Fruit fly (Drosophila melanogaster) whole organism, wandering third instar larva: ENCODE results near the gene Dcr-1.

Experiments used
- Abd-B ChIP-seq: fragments of >200 bp; optimal IDR thresholded peaks from 2 replicates; lab custom pipeline; 2017; ENCODE audit warnings: missing biosample characterization, missing genetic modification characterization
- CG32264 ChIP-seq: fragments of 200-800 bp; sonication (Bioruptor generic); optimal IDR thresholded peaks from 2 replicates; lab custom pipeline; 2016; ENCODE audit warnings: missing biosample characterization, missing genetic modification characterization
- CG9705 ChIP-seq: fragments of 200-800 bp; sonication (Bioruptor generic); optimal IDR thresholded peaks from 2 replicates; lab custom pipeline; 2018; ENCODE audit warnings: missing biosample characterization, mild to moderate bottlenecking, missing genetic modification characterization
- CrebA ChIP-seq: fragments of 200-800 bp; sonication (Bioruptor generic); optimal IDR thresholded peaks from 2 replicates; lab custom pipeline; 2016; ENCODE audit warnings: missing biosample characterization, mild to moderate bottlenecking, missing genetic modification characterization, borderline replicate concordance
- Dfd ChIP-seq: fragments of >200 bp; optimal IDR thresholded peaks from 2 replicates; lab custom pipeline; 2017; ENCODE audit warnings: missing biosample characterization, missing genetic modification characterization
- Dif ChIP-seq: fragments of 200-275, 200-300 bp; sonication (Bioruptor generic); optimal IDR thresholded peaks from 2 replicates; lab custom pipeline; 2018; ENCODE audit warnings: missing biosample characterization, missing genetic modification characterization; ENCODE audit not compliant: partially characterized antibody
- GATAd ChIP-seq: sonication (Bioruptor generic); optimal IDR thresholded peaks from 2 replicates; lab custom pipeline; 2016; ENCODE audit warnings: missing biosample characterization, missing genetic modification characterization
- HLH106 ChIP-seq: fragments of 200-800 bp; optimal IDR thresholded peaks from 3 replicates; lab custom pipeline; 2019; ENCODE audit warnings: missing biosample characterization, mild to moderate bottlenecking, missing genetic modification characterization, moderate library complexity
- Hnf4 ChIP-seq: fragments of 200-800 bp; sonication (Bioruptor generic); optimal IDR thresholded peaks from 2 replicates; lab custom pipeline; 2016; ENCODE audit warnings: missing biosample characterization, mild to moderate bottlenecking, missing genetic modification characterization
- Hr78 ChIP-seq: fragments of >200 bp; optimal IDR thresholded peaks from 2 replicates; lab custom pipeline; 2017; ENCODE audit warnings: missing biosample characterization, missing genetic modification characterization
- Hr83 ChIP-seq: fragments of 200-300 bp; sonication (Bioruptor generic); optimal IDR thresholded peaks from 2 replicates; lab custom pipeline; 2016; ENCODE audit warnings: missing biosample characterization, mild to moderate bottlenecking, missing genetic modification characterization, moderate library complexity; ENCODE audit not compliant: poor library complexity, severe bottlenecking
- Jra ChIP-seq: sonication (Bioruptor generic); optimal IDR thresholded peaks from 2 replicates; lab custom pipeline; 2016; ENCODE audit warnings: missing biosample characterization, missing genetic modification characterization
- Mio ChIP-seq: sonication (Bioruptor generic); optimal IDR thresholded peaks from 2 replicates; lab custom pipeline; 2016; ENCODE audit warnings: missing biosample characterization, missing genetic modification characterization
- Myc ChIP-seq: fragments of >200 bp; optimal IDR thresholded peaks from 2 replicates; lab custom pipeline; 2017
- N ChIP-seq: fragments of >200 bp; optimal IDR thresholded peaks from 2 replicates; lab custom pipeline; 2018; ENCODE audit warnings: missing biosample characterization, missing external identifiers, missing genetic modification characterization
- OdsH ChIP-seq: fragments of 200-800 bp; sonication (Bioruptor generic); optimal IDR thresholded peaks from 2 replicates; lab custom pipeline; 2016; ENCODE audit warnings: missing biosample characterization, mild to moderate bottlenecking, missing genetic modification characterization
- Rel ChIP-seq, 2 experiments: fragments of 200-800 bp; sonication (Bioruptor generic) in 1 of 2; optimal IDR thresholded peaks; 2 replicates in 1 of 2; 3 replicates in 1 of 2; lab custom pipeline; 2016 to 2019; ENCODE audit warnings: mild to moderate bottlenecking in 2 of 2, missing biosample characterization in 2 of 2, missing genetic modification characterization in 2 of 2, moderate library complexity in 1 of 2
- Sp1 ChIP-seq: fragments of 200-800 bp; sonication (Bioruptor generic); optimal IDR thresholded peaks from 3 replicates; lab custom pipeline; 2019; ENCODE audit warnings: missing biosample characterization, mild to moderate bottlenecking, missing genetic modification characterization, moderate library complexity
- Vsx2 ChIP-seq: fragments of 200-300, 225-300 bp; sonication (Bioruptor generic); optimal IDR thresholded peaks from 2 replicates; lab custom pipeline; 2018; ENCODE audit warnings: missing biosample characterization, missing genetic modification characterization; ENCODE audit not compliant: partially characterized antibody
- br ChIP-seq: fragments of 200-800 bp; sonication (Bioruptor generic); optimal IDR thresholded peaks from 2 replicates; lab custom pipeline; 2016; ENCODE audit warnings: missing biosample characterization, missing genetic modification characterization
- brk ChIP-seq: fragments of 200-800 bp; sonication (Bioruptor generic); optimal IDR thresholded peaks from 2 replicates; lab custom pipeline; 2016; ENCODE audit warnings: missing biosample characterization, mild to moderate bottlenecking, missing genetic modification characterization
- dmrt93B ChIP-seq: fragments of 200-800 bp; sonication (Bioruptor generic); optimal IDR thresholded peaks from 2 replicates; lab custom pipeline; 2018; ENCODE audit warnings: missing biosample characterization, mild to moderate bottlenecking, missing genetic modification characterization
- dsf ChIP-seq: sonication (Bioruptor generic); optimal IDR thresholded peaks from 2 replicates; lab custom pipeline; 2016; ENCODE audit warnings: missing biosample characterization, missing genetic modification characterization, borderline replicate concordance
- ey ChIP-seq: fragments of 200-800 bp; sonication (Bioruptor generic); optimal IDR thresholded peaks from 2 replicates; lab custom pipeline; 2016; ENCODE audit warnings: missing biosample characterization, missing genetic modification characterization
- foxo ChIP-seq, 2 experiments: fragments of 200-800 bp; sonication (Bioruptor generic); optimal IDR thresholded peaks; 2 replicates in 1 of 2; 3 replicates in 1 of 2; lab custom pipeline; 2016 to 2017; ENCODE audit warnings: missing biosample characterization in 2 of 2, missing genetic modification characterization in 2 of 2
- fru ChIP-seq: fragments of 200-800 bp; sonication (Bioruptor generic); optimal IDR thresholded peaks from 3 replicates; lab custom pipeline; 2016; ENCODE audit warnings: missing biosample characterization, mild to moderate bottlenecking, missing genetic modification characterization
- h ChIP-seq: fragments of 200-800 bp; sonication (Bioruptor generic); optimal IDR thresholded peaks from 3 replicates; lab custom pipeline; 2016; ENCODE audit warnings: missing biosample characterization, mild to moderate bottlenecking, missing genetic modification characterization
- jim ChIP-seq: fragments of 175-275, 200-325 bp; sonication (Bioruptor generic); optimal IDR thresholded peaks from 2 replicates; lab custom pipeline; 2016; ENCODE audit warnings: missing biosample characterization, mild to moderate bottlenecking, missing genetic modification characterization
- lola ChIP-seq: fragments of >200 bp; optimal IDR thresholded peaks from 2 replicates; lab custom pipeline; 2017; ENCODE audit warnings: missing biosample characterization, missing genetic modification characterization
- pan ChIP-seq: fragments of >200 bp; optimal IDR thresholded peaks from 2 replicates; lab custom pipeline; 2017
- psq ChIP-seq: fragments of 200-800 bp; sonication (Bioruptor generic); optimal IDR thresholded peaks from 3 replicates; lab custom pipeline; 2017; ENCODE audit warnings: missing biosample characterization, mild to moderate bottlenecking, missing genetic modification characterization, moderate library complexity
- rgr ChIP-seq: fragments of 200-800 bp; sonication (Bioruptor generic); optimal IDR thresholded peaks from 3 replicates; lab custom pipeline; 2016; ENCODE audit warnings: missing biosample characterization, mild to moderate bottlenecking, missing genetic modification characterization
- sage ChIP-seq: fragments of 200-800 bp; sonication (Bioruptor generic); optimal IDR thresholded peaks from 2 replicates; lab custom pipeline; 2016; ENCODE audit warnings: missing biosample characterization, mild to moderate bottlenecking, missing genetic modification characterization
- sv ChIP-seq: fragments of 200-800 bp; sonication (Bioruptor generic); optimal IDR thresholded peaks from 3 replicates; lab custom pipeline; 2016; ENCODE audit warnings: missing biosample characterization, missing genetic modification characterization
- tai ChIP-seq: sonication (Bioruptor generic); optimal IDR thresholded peaks from 2 replicates; lab custom pipeline; 2016; ENCODE audit warnings: missing biosample characterization, missing genetic modification characterization
- woc ChIP-seq: sonication (Bioruptor generic); optimal IDR thresholded peaks from 2 replicates; lab custom pipeline; 2016; ENCODE audit warnings: missing biosample characterization, mild to moderate bottlenecking, missing genetic modification characterization

Gene Dcr-1

dm6 chr3R:22690311-22690710 is 50.6 kb downstream of the Dcr-1 start, which contains the start of the genes wfs1 and Nup133:
Gene wfs1 (minus strand): TSS chr3R:22690380.
Gene Nup133 (plus strand): TSS chr3R:22690607.
- TF ChIP-seq rgr (peak; percentile 76), CrebA (GFP tag; lab: Kevin White, UChicago) (no peak), fru (GFP tag; lab: Kevin White, UChicago) (no peak), h (GFP tag; lab: Kevin White, UChicago) (no peak), psq (peak; percentile 67), Dfd (GFP tag; lab: Kevin White, UChicago) (no peak), br (GFP tag; lab: Kevin White, UChicago) (no peak), Rel (GFP tag; optimal IDR thresholded peaks at IDR 0.05; lab: Kevin White, UChicago) (no peak), Rel (tag; optimal IDR thresholded peaks at IDR 0.05; lab: Kevin White, UChicago) (peak; percentile 53), Sp1 (GFP tag; lab: Kevin White, UChicago) (peak; percentile 79), HLH106 (tag; lab: Kevin White, UChicago) (peak; percentile 89), foxo (GFP tag; optimal IDR thresholded peaks at IDR 0.05; lab: Kevin White, UChicago) (peak in 1 of 2 experiments; percentile 76), sv (GFP tag; lab: Kevin White, UChicago) (peak; percentile 52), CG9705 (GFP tag; lab: Kevin White, UChicago) (peak; percentile 62), OdsH (GFP tag; lab: Kevin White, UChicago) (peak; percentile 63)

- TF ChIP-seq sage (no peak), CG9705 (GFP tag; lab: Kevin White, UChicago) (peak; percentile 26), dmrt93B (GFP tag; lab: Kevin White, UChicago) (no peak), Vsx2 (GFP tag; lab: Kevin White, UChicago) (no peak), lola (GFP tag; lab: Kevin White, UChicago) (no peak), CrebA (GFP tag; lab: Kevin White, UChicago) (no peak), OdsH (GFP tag; lab: Kevin White, UChicago) (peak; percentile 58), Mio (no peak), Sp1 (GFP tag; lab: Kevin White, UChicago) (peak; percentile 59), Rel (GFP tag; optimal IDR thresholded peaks at IDR 0.05; lab: Kevin White, UChicago) (no peak), Rel (tag; optimal IDR thresholded peaks at IDR 0.05; lab: Kevin White, UChicago) (peak; percentile 57), Dif (no peak), h (GFP tag; lab: Kevin White, UChicago) (peak; percentile 67), CG32264 (GFP tag; lab: Kevin White, UChicago) (no peak), br (GFP tag; lab: Kevin White, UChicago) (peak; percentile 60), brk (no peak), psq (peak; percentile 46), Abd-B (no peak), Hnf4 (no peak), rgr (peak; percentile 61), ey (GFP tag; lab: Kevin White, UChicago) (peak; percentile 3), Myc (no peak), Hr83 (GFP tag; lab: Kevin White, UChicago) (peak; percentile 52), woc (GFP tag; lab: Kevin White, UChicago) (peak; percentile 42), jim (GFP tag; lab: Kevin White, UChicago) (no peak), tai (no peak), fru (GFP tag; lab: Kevin White, UChicago) (peak; percentile 48), Hr78 (GFP tag; lab: Kevin White, UChicago) (no peak), sv (GFP tag; lab: Kevin White, UChicago) (peak; percentile 47), foxo (GFP tag; optimal IDR thresholded peaks at IDR 0.05; lab: Kevin White, UChicago) (peak in 1 of 2 experiments; percentile 55), Jra (GFP tag; lab: Kevin White, UChicago) (no peak), dsf (peak; percentile 34), N (GFP tag; lab: Kevin White, UChicago) (no peak), pan (lab: Kevin White, UChicago) (no peak), HLH106 (tag; lab: Kevin White, UChicago) (peak; percentile 64)
Measured at dm6 chr3R:22686336-22686874, 54.5 kb downstream of the Dcr-1 start, which contains the start of the genes Gclm and CG17625. Gene Gclm (minus strand): TSS chr3R:22686510. Gene CG17625 (plus strand): TSS chr3R:22686849.

- no peak for TF ChIP-seq h (GFP tag; lab: Kevin White, UChicago)
- no peak for TF ChIP-seq GATAd (GFP tag; lab: Kevin White, UChicago)
- TF ChIP-seq fru (GFP tag; lab: Kevin White, UChicago) = no peak
- no peak for TF ChIP-seq Hnf4
- TF ChIP-seq Jra (GFP tag; lab: Kevin White, UChicago) = no peak
- TF ChIP-seq CrebA (GFP tag; lab: Kevin White, UChicago) = no peak
- TF ChIP-seq Myc = no peak
- TF ChIP-seq Hr83 (GFP tag; lab: Kevin White, UChicago) = no peak
- no peak for TF ChIP-seq Hr78 (GFP tag; lab: Kevin White, UChicago)
- TF ChIP-seq Mio = no peak
- no peak for TF ChIP-seq sv (GFP tag; lab: Kevin White, UChicago)
- no peak for TF ChIP-seq Sp1 (GFP tag; lab: Kevin White, UChicago)
- TF ChIP-seq OdsH (GFP tag; lab: Kevin White, UChicago) = no peak
- TF ChIP-seq Abd-B = no peak
- TF ChIP-seq tai = no peak
- TF ChIP-seq foxo (GFP tag; optimal IDR thresholded peaks at IDR 0.05; lab: Kevin White, UChicago) = no peak
- no peak for TF ChIP-seq Rel (GFP tag; optimal IDR thresholded peaks at IDR 0.05; lab: Kevin White, UChicago)
- no peak for TF ChIP-seq Rel (tag; optimal IDR thresholded peaks at IDR 0.05; lab: Kevin White, UChicago)
- TF ChIP-seq rgr = no peak
- TF ChIP-seq sage = no peak
Measured at dm6 chr3R:22684948-22685253, 56.0 kb downstream of the Dcr-1 start.
